Fruit fly (Drosophila melanogaster): Measurements from ENCODE around the gene CG43750.

- peak; percentile 21 for TF ChIP-seq Myc (optimal IDR thresholded peaks at IDR 0.05)
- TF ChIP-seq pan (optimal IDR thresholded peaks at IDR 0.05): no peak
- peak; percentile 95 for TF ChIP-seq Sp1 (GFP tag; optimal IDR thresholded peaks at IDR 0.05)
- peak; percentile 86 for TF ChIP-seq OdsH (GFP tag; optimal IDR thresholded peaks at IDR 0.05)
- no peak for TF ChIP-seq dl (GFP tag; optimal IDR thresholded peaks at IDR 0.05; ENCODE audit: insufficient read depth in 1 of 2, partially characterized antibody in 2 of 2)
- no peak for TF ChIP-seq Hr78 (GFP tag; optimal IDR thresholded peaks at IDR 0.05)
- no peak for TF ChIP-seq Jra (GFP tag; optimal IDR thresholded peaks at IDR 0.05)
- TF ChIP-seq h (GFP tag; optimal IDR thresholded peaks at IDR 0.05): peak; percentile 89
- TF ChIP-seq fru (GFP tag; optimal IDR thresholded peaks at IDR 0.05): peak; percentile 85
- TF ChIP-seq psq (GFP tag; optimal IDR thresholded peaks at IDR 0.05): peak; percentile 80
- peak; percentile 85 for TF ChIP-seq ey (GFP tag; optimal IDR thresholded peaks at IDR 0.05)
- no peak for TF ChIP-seq N (GFP tag; optimal IDR thresholded peaks at IDR 0.05)
- peak; percentile 85 for TF ChIP-seq sv (GFP tag; optimal IDR thresholded peaks at IDR 0.05)
- TF ChIP-seq Vsx2 (GFP tag; optimal IDR thresholded peaks at IDR 0.05; ENCODE audit: partially characterized antibody): no peak
Measured at dm6 chr2L:2380805-2381204, 9.7 kb downstream of the CG43750 start, which contains the start of gene Eogt.

Measured in whole organism, wandering third instar larva.